Fruit fly (Drosophila melanogaster) whole organism, embryonic: ENCODE results near the gene CG15570.

Experiments
- B-H2 ChIP-seq: fragments of 200-800 bp; sonication (Bioruptor generic); optimal IDR thresholded peaks from 2 replicates; lab custom pipeline; 2018; ENCODE audit warnings: missing biosample characterization, mild to moderate bottlenecking, missing genetic modification characterization
- Bteb2 ChIP-seq: fragments of 200-800 bp; sonication (Bioruptor generic); optimal IDR thresholded peaks from 2 replicates; lab custom pipeline; 2016; ENCODE audit warnings: missing biosample characterization, missing genetic modification characterization
- C15 ChIP-seq: fragments of 200-800 bp; sonication (Bioruptor generic); IDR thresholded peaks from 3 replicates; pipeline ENCODE4 v1.3.6; 2022; ENCODE audit warnings: missing biosample characterization, missing genetic modification characterization
- CG10147 ChIP-seq: fragments of 200-800 bp; sonication (Bioruptor generic); optimal IDR thresholded peaks from 2 replicates; lab custom pipeline; 2019; ENCODE audit warnings: missing biosample characterization, mild to moderate bottlenecking, missing genetic modification characterization, moderate library complexity
- CG10543 ChIP-seq: fragments of 200-800 bp; sonication (Bioruptor generic); optimal IDR thresholded peaks from 3 replicates; lab custom pipeline; 2017; ENCODE audit warnings: missing biosample characterization, mild to moderate bottlenecking, missing genetic modification characterization, moderate library complexity
- CG11456 ChIP-seq: fragments of 200-800 bp; sonication (Bioruptor generic); IDR thresholded peaks from 3 replicates; pipeline ENCODE4 v1.3.6; 2022; ENCODE audit warnings: missing biosample characterization, missing genetic modification characterization
- CG11695 ChIP-seq: fragments of 200-800 bp; sonication (Bioruptor generic); IDR thresholded peaks from 3 replicates; pipeline ENCODE4 v1.3.6; 2022; ENCODE audit warnings: missing biosample characterization, missing genetic modification characterization
- CG13123 ChIP-seq: fragments of 200-800 bp; sonication (Bioruptor generic); optimal IDR thresholded peaks from 2 replicates; lab custom pipeline; 2016; ENCODE audit warnings: missing biosample characterization, missing genetic modification characterization
- CG13624 ChIP-seq: fragments of 200-800 bp; sonication (Bioruptor generic); optimal IDR thresholded peaks from 2 replicates; lab custom pipeline; 2016; ENCODE audit warnings: missing biosample characterization, missing genetic modification characterization
- CG17186 ChIP-seq: fragments of 200-800 bp; sonication (Bioruptor generic); optimal IDR thresholded peaks from 3 replicates; lab custom pipeline; 2017; ENCODE audit warnings: missing biosample characterization, missing genetic modification reagents, missing genetic modification characterization
- CG18262 ChIP-seq: fragments of 200-800 bp; optimal IDR thresholded peaks from 3 replicates; lab custom pipeline; 2019; ENCODE audit warnings: missing biosample characterization, mild to moderate bottlenecking, missing genetic modification characterization, moderate library complexity
- CG31365 ChIP-seq: fragments of 200-800 bp; sonication (Bioruptor generic); optimal IDR thresholded peaks from 2 replicates; lab custom pipeline; 2018; ENCODE audit warnings: missing biosample characterization, mild to moderate bottlenecking, missing genetic modification characterization
- CG3726 ChIP-seq: fragments of 200-800 bp; sonication (Bioruptor generic); IDR thresholded peaks from 3 replicates; pipeline ENCODE4, ENCODE4 v1.3.6; 2022; ENCODE audit warnings: missing biosample characterization, missing genetic modification characterization
- CG4424 ChIP-seq: fragments of 200-800 bp; sonication (Bioruptor generic); optimal IDR thresholded peaks from 3 replicates; lab custom pipeline; 2016; ENCODE audit warnings: missing biosample characterization, missing genetic modification characterization
- CG6175 ChIP-seq: fragments of 200-800 bp; sonication (Bioruptor generic); IDR thresholded peaks from 3 replicates; pipeline ENCODE4 v1.3.6; 2022; ENCODE audit warnings: missing biosample characterization, missing genetic modification characterization
- CG6654 ChIP-seq: fragments of 200-800 bp; sonication (Bioruptor generic); optimal IDR thresholded peaks from 2 replicates; lab custom pipeline; 2017; ENCODE audit warnings: missing biosample characterization, mild to moderate bottlenecking, missing genetic modification characterization
- CG8388 ChIP-seq: fragments of 200-800 bp; sonication (Bioruptor generic); optimal IDR thresholded peaks from 2 replicates; lab custom pipeline; 2019; ENCODE audit warnings: missing biosample characterization, mild to moderate bottlenecking, missing genetic modification characterization, moderate library complexity
- CG8944 ChIP-seq: fragments of 200-800 bp; sonication (Bioruptor generic); optimal IDR thresholded peaks from 3 replicates; lab custom pipeline; 2016; ENCODE audit warnings: missing biosample characterization, missing genetic modification characterization
- CG9727 ChIP-seq: fragments of 200-800 bp; sonication (Bioruptor generic); optimal IDR thresholded peaks from 3 replicates; lab custom pipeline; 2017; ENCODE audit warnings: missing biosample characterization, mild to moderate bottlenecking, missing genetic modification characterization
- Deaf1 ChIP-seq: fragments of 200-800 bp; optimal IDR thresholded peaks from 3 replicates; lab custom pipeline; 2019; ENCODE audit warnings: missing biosample characterization, mild to moderate bottlenecking, missing genetic modification characterization, moderate library complexity
- Dip2 ChIP-seq: fragments of 200-800 bp; sonication (Bioruptor generic); IDR thresholded peaks from 2 replicates; pipeline ENCODE4 v1.3.6; 2022; ENCODE audit warnings: missing biosample characterization, missing genetic modification characterization
- Doc2 ChIP-seq: fragments of 200-800 bp; sonication (Bioruptor generic); IDR thresholded peaks from 2 replicates; pipeline ENCODE4 v1.3.6; 2022; ENCODE audit warnings: missing biosample characterization, missing genetic modification characterization
- Ets65A ChIP-seq: fragments of 200-800 bp; sonication (Bioruptor generic); peaks from one replicate; lab custom pipeline; 2016; ENCODE audit warnings: missing biosample characterization, missing genetic modification characterization
- HmgZ ChIP-seq: fragments of 200-800 bp; sonication (Bioruptor generic); optimal IDR thresholded peaks from 2 replicates; lab custom pipeline; 2018; ENCODE audit warnings: missing biosample characterization, mild to moderate bottlenecking, missing genetic modification characterization
- NC2α ChIP-seq: fragments of 200-800 bp; sonication (Bioruptor generic); optimal IDR thresholded peaks from 2 replicates; lab custom pipeline; 2016; ENCODE audit warnings: missing biosample characterization, missing genetic modification characterization
- Nf-YB ChIP-seq: fragments of 200-800 bp; sonication (Bioruptor generic); optimal IDR thresholded peaks from 3 replicates; lab custom pipeline; 2019; ENCODE audit warnings: missing biosample characterization, mild to moderate bottlenecking, missing genetic modification characterization, moderate library complexity
- Nf-YC ChIP-seq: fragments of 200-800 bp; optimal IDR thresholded peaks from 3 replicates; lab custom pipeline; 2019; ENCODE audit warnings: missing biosample characterization, mild to moderate bottlenecking, missing genetic modification characterization, moderate library complexity
- Oli ChIP-seq: fragments of 200-800 bp; sonication (Bioruptor generic); optimal IDR thresholded peaks from 2 replicates; lab custom pipeline; 2018; ENCODE audit warnings: missing biosample characterization, mild to moderate bottlenecking, missing genetic modification characterization, moderate library complexity
- bsh ChIP-seq, 2 experiments: fragments of 200-800 bp; sonication (Bioruptor generic); optimal IDR thresholded peaks; 2 replicates each; lab custom pipeline; 2017 to 2018; ENCODE audit warnings: mild to moderate bottlenecking in 2 of 2, missing biosample characterization in 2 of 2, missing genetic modification characterization in 2 of 2, moderate library complexity in 1 of 2
- cg ChIP-seq: fragments of 200-800 bp; sonication (Bioruptor generic); optimal IDR thresholded peaks from 3 replicates; lab custom pipeline; 2019; ENCODE audit warnings: missing biosample characterization, mild to moderate bottlenecking, missing genetic modification characterization, moderate library complexity
- crol ChIP-seq: fragments of 200-800 bp; sonication (Bioruptor generic); IDR thresholded peaks from 2 replicates; pipeline ENCODE4 v1.3.6; 2022; ENCODE audit warnings: missing biosample characterization, missing genetic modification characterization
- crp ChIP-seq, 2 experiments: fragments of 200-800 bp; sonication (Bioruptor generic); optimal IDR thresholded peaks; 2 replicates in 1 of 2; 3 replicates in 1 of 2; lab custom pipeline; 2017; ENCODE audit warnings: missing biosample characterization in 2 of 2, missing genetic modification characterization in 2 of 2, mild to moderate bottlenecking in 1 of 2, moderate library complexity in 1 of 2
- danr ChIP-seq: fragments of 200-800 bp; sonication (Bioruptor generic); IDR thresholded peaks from 2 replicates; pipeline ENCODE4 v1.3.6; 2022; ENCODE audit warnings: missing biosample characterization, missing genetic modification characterization
- dmrt11E ChIP-seq: fragments of 200-800 bp; sonication (Bioruptor generic); optimal IDR thresholded peaks from 3 replicates; lab custom pipeline; 2018; ENCODE audit warnings: missing biosample characterization, mild to moderate bottlenecking, missing genetic modification characterization, moderate library complexity
- dysf ChIP-seq: fragments of 200-800 bp; sonication (Bioruptor generic); IDR thresholded peaks from 3 replicates; pipeline ENCODE4 v1.3.6; 2022; ENCODE audit warnings: missing biosample characterization, missing genetic modification characterization
- gcm2 ChIP-seq: fragments of 200-800 bp; sonication (Bioruptor generic); optimal IDR thresholded peaks from 2 replicates; lab custom pipeline; 2016; ENCODE audit warnings: missing biosample characterization, missing genetic modification characterization
- lola ChIP-seq, 3 experiments: fragments of >200 bp in 2 of 3; fragments of 200-800 bp in 1 of 3; sonication (Bioruptor generic) in 1 of 3; optimal IDR thresholded peaks; 2 replicates each; lab custom pipeline; 2017 to 2019; ENCODE audit warnings: missing biosample characterization in 3 of 3, missing genetic modification characterization in 3 of 3, mild to moderate bottlenecking in 1 of 3, moderate library complexity in 1 of 3
- luna ChIP-seq: fragments of 200-800 bp; sonication (Bioruptor generic); optimal IDR thresholded peaks from 2 replicates; lab custom pipeline; 2016; ENCODE audit warnings: missing biosample characterization, missing genetic modification characterization
- org-1 ChIP-seq: fragments of 200-800 bp; sonication (Bioruptor generic); optimal IDR thresholded peaks from 2 replicates; lab custom pipeline; 2017; ENCODE audit warnings: missing biosample characterization, missing genetic modification characterization
- pb ChIP-seq: fragments of 200-800 bp; sonication (Bioruptor generic); optimal IDR thresholded peaks from 3 replicates; lab custom pipeline; 2016; ENCODE audit warnings: missing biosample characterization, missing genetic modification characterization
- pita ChIP-seq: fragments of 200-800 bp; sonication (Bioruptor generic); optimal IDR thresholded peaks from 2 replicates; lab custom pipeline; 2017; ENCODE audit warnings: missing biosample characterization, mild to moderate bottlenecking, missing genetic modification characterization
- pnt ChIP-seq: fragments of 200-800 bp; sonication (Bioruptor generic); optimal IDR thresholded peaks from 3 replicates; lab custom pipeline; 2016; ENCODE audit warnings: missing biosample characterization, missing genetic modification characterization
- psq ChIP-seq: fragments of 200-800 bp; sonication (Bioruptor generic); optimal IDR thresholded peaks from 2 replicates; lab custom pipeline; 2017; ENCODE audit warnings: missing biosample characterization, missing genetic modification characterization
- ranshi ChIP-seq: fragments of 200-800 bp; sonication (Bioruptor generic); IDR thresholded peaks from 2 replicates; pipeline ENCODE4 v1.3.6; 2022; ENCODE audit warnings: missing biosample characterization, missing genetic modification characterization
- rib ChIP-seq: fragments of 200-800 bp; sonication (Bioruptor generic); IDR thresholded peaks from 2 replicates; pipeline ENCODE4 v1.3.6; 2022; ENCODE audit warnings: missing biosample characterization, missing genetic modification characterization
- salm ChIP-seq: fragments of 200-800 bp; sonication (Bioruptor generic); optimal IDR thresholded peaks from 2 replicates; lab custom pipeline; 2018; ENCODE audit warnings: missing biosample characterization, mild to moderate bottlenecking, missing genetic modification characterization
- seq ChIP-seq: fragments of 200-800 bp; sonication (Bioruptor generic); IDR thresholded peaks from 2 replicates; pipeline ENCODE4 v1.3.6; 2022; ENCODE audit warnings: missing biosample characterization, missing genetic modification characterization
- so ChIP-seq: fragments of 200-800 bp; sonication (Bioruptor generic); IDR thresholded peaks from 3 replicates; pipeline ENCODE4 v1.3.6; 2022; ENCODE audit warnings: missing biosample characterization, missing genetic modification characterization
- sob ChIP-seq: fragments of 200-800 bp; sonication (Bioruptor generic); IDR thresholded peaks from 2 replicates; pipeline ENCODE4 v1.3.6; 2022; ENCODE audit warnings: missing biosample characterization, missing genetic modification characterization
- sug ChIP-seq: fragments of 200-800 bp; optimal IDR thresholded peaks from 2 replicates; lab custom pipeline; 2019; ENCODE audit warnings: missing biosample characterization, mild to moderate bottlenecking, missing genetic modification characterization, moderate library complexity
- tgo ChIP-seq: fragments of 200-800 bp; sonication (Bioruptor generic); IDR thresholded peaks from 3 replicates; pipeline ENCODE4 v1.3.6; 2022; ENCODE audit warnings: missing biosample characterization, missing genetic modification characterization
- zfh2 ChIP-seq: fragments of 200-800 bp; sonication (Bioruptor generic); optimal IDR thresholded peaks from 2 replicates; lab custom pipeline; 2016; ENCODE audit warnings: missing biosample characterization, missing genetic modification characterization

The CG15570 gene

dm6 chrX:4197463-4197862 is 20.5 kb upstream of the CG15570 start (continued):
- TF ChIP-seq CG11695 (GFP tag; lab: Robert Waterston, UW) (no peak), CG17186 (GFP tag; lab: Kevin White, UChicago) (no peak), CG31365 (tag; lab: Kevin White, UChicago) (no peak), CG13123 (GFP tag; lab: Kevin White, UChicago) (no peak), luna (GFP tag; lab: Kevin White, UChicago) (no peak), CG3726 (no peak), bsh (GFP tag; optimal IDR thresholded peaks at IDR 0.05; lab: Kevin White, UChicago) (peak in 1 of 2 experiments; percentile 53), CG10543 (GFP tag; lab: Kevin White, UChicago) (no peak), crol (GFP tag; lab: Robert Waterston, UW) (no peak), CG9727 (no peak), tgo (no peak), dmrt11E (tag; lab: Kevin White, UChicago) (peak; percentile 36), lola (GFP tag; optimal IDR thresholded peaks at IDR 0.05; lab: Kevin White, UChicago) (peak in 1 of 3 experiments; percentile 15), B-H2 (GFP tag; lab: Kevin White, UChicago) (no peak), danr (GFP tag; lab: Robert Waterston, UW) (no peak; the same call in 1 of the 2 replicates), C15 (no peak), CG18262 (tag; lab: Kevin White, UChicago) (peak; percentile 31), Nf-YB (GFP tag; lab: Kevin White, UChicago) (no peak), dysf (GFP tag; lab: Robert Waterston, UW) (no peak), HmgZ (tag; lab: Kevin White, UChicago) (no peak), salm (tag; lab: Kevin White, UChicago) (no peak), Bteb2 (no peak), seq (GFP tag; lab: Robert Waterston, UW) (0 out of 2 replicates have a peak, but pooled peaks have one; percentile 17), pita (GFP tag; lab: Kevin White, UChicago) (no peak), Ets65A (GFP tag; lab: Kevin White, UChicago) (no peak), sug (tag; lab: Kevin White, UChicago) (no peak), ranshi (GFP tag; lab: Robert Waterston, UW) (peak; percentile 30; the same call in 1 of the 2 replicates), CG4424 (GFP tag; lab: Kevin White, UChicago) (no peak), sob (GFP tag; lab: Robert Waterston, UW) (no peak), gcm2 (no peak), Nf-YC (tag; lab: Kevin White, UChicago) (no peak), CG6654 (GFP tag; lab: Kevin White, UChicago) (no peak), so (GFP tag; lab: Robert Waterston, UW) (no peak), CG13624 (GFP tag; lab: Kevin White, UChicago) (no peak), crp (GFP tag; optimal IDR thresholded peaks at IDR 0.05; lab: Kevin White, UChicago) (no peak), CG11456 (GFP tag; lab: Robert Waterston, UW) (no peak), CG10147 (GFP tag; lab: Kevin White, UChicago) (no peak), Deaf1 (no peak), pb (GFP tag; lab: Kevin White, UChicago) (no peak), zfh2 (GFP tag; lab: Kevin White, UChicago) (no peak), pnt (GFP tag; lab: Kevin White, UChicago) (no peak), Dip2 (no peak), Doc2 (GFP tag; lab: Robert Waterston, UW) (no peak), org-1 (GFP tag; lab: Kevin White, UChicago) (no peak), CG8944 (no peak), rib (GFP tag; lab: Robert Waterston, UW) (no peak), Oli (tag; lab: Kevin White, UChicago) (peak; percentile 5), CG6175 (GFP tag; lab: Robert Waterston, UW) (no peak), cg (GFP tag; lab: Kevin White, UChicago) (no peak), psq (GFP tag; lab: Kevin White, UChicago) (no peak), NC2α (GFP tag; lab: Kevin White, UChicago) (no peak), CG8388 (GFP tag; lab: Kevin White, UChicago) (peak; percentile 3)
